Fruit fly (Drosophila melanogaster) whole organism, embryonic: ENCODE measurements around the gene Ir25a.

Experiments
- Aef1 ChIP-seq: fragments of 200-800 bp; sonication (Bioruptor generic); IDR thresholded peaks from 3 replicates; pipeline ENCODE4 v1.3.6; 2022; ENCODE audit warnings: missing biosample characterization, missing genetic modification characterization
- Bdp1 ChIP-seq: fragments of 200-800 bp; sonication (Bioruptor generic); optimal IDR thresholded peaks from 3 replicates; lab custom pipeline; 2016; ENCODE audit warnings: missing biosample characterization, missing genetic modification characterization
- Blimp-1 ChIP-seq: fragments of 200-800 bp; sonication (Bioruptor generic); optimal IDR thresholded peaks from 3 replicates; lab custom pipeline; 2018; ENCODE audit warnings: missing biosample characterization, missing genetic modification characterization, mild to moderate bottlenecking, moderate library complexity, missing genetic modification reagents
- CG10543 ChIP-seq: fragments of 200-800 bp; sonication (Bioruptor generic); optimal IDR thresholded peaks from 3 replicates; lab custom pipeline; 2017; ENCODE audit warnings: missing biosample characterization, mild to moderate bottlenecking, missing genetic modification characterization, moderate library complexity
- CG11085 ChIP-seq: fragments of 200-800 bp; sonication (Bioruptor generic); IDR thresholded peaks from 2 replicates; pipeline ENCODE4 v1.3.6; 2022; ENCODE audit warnings: missing biosample characterization, missing genetic modification characterization
- CG11398 ChIP-seq: fragments of 200-800 bp; sonication (Bioruptor generic); optimal IDR thresholded peaks from 2 replicates; lab custom pipeline; 2016; ENCODE audit warnings: missing biosample characterization, missing genetic modification characterization
- CG12104 ChIP-seq: fragments of 200-800 bp; sonication (Bioruptor generic); optimal IDR thresholded peaks from 3 replicates; lab custom pipeline; 2016; ENCODE audit warnings: missing biosample characterization, missing genetic modification characterization
- CG12391 ChIP-seq: fragments of 200-800 bp; sonication (Bioruptor generic); optimal IDR thresholded peaks from 3 replicates; lab custom pipeline; 2018; ENCODE audit warnings: missing biosample characterization, mild to moderate bottlenecking, missing genetic modification characterization, moderate library complexity
- CG13123 ChIP-seq: fragments of 200-800 bp; sonication (Bioruptor generic); optimal IDR thresholded peaks from 2 replicates; lab custom pipeline; 2016; ENCODE audit warnings: missing biosample characterization, missing genetic modification characterization
- CG13296 ChIP-seq: fragments of 200-800 bp; sonication (Bioruptor generic); optimal IDR thresholded peaks from 3 replicates; lab custom pipeline; 2018; ENCODE audit warnings: missing biosample characterization, mild to moderate bottlenecking, missing genetic modification characterization
- CG13894 ChIP-seq: fragments of 200-800 bp; sonication (Bioruptor generic); optimal IDR thresholded peaks from 3 replicates; lab custom pipeline; 2018; ENCODE audit warnings: missing biosample characterization, mild to moderate bottlenecking, missing genetic modification characterization, moderate library complexity
- CG1529 ChIP-seq: fragments of 200-800 bp; sonication (Bioruptor generic); optimal IDR thresholded peaks from 3 replicates; lab custom pipeline; 2018; ENCODE audit warnings: missing biosample characterization, missing genetic modification characterization
- CG18476 ChIP-seq: fragments of 200-800 bp; sonication (Bioruptor generic); optimal IDR thresholded peaks from 2 replicates; lab custom pipeline; 2016; ENCODE audit warnings: missing biosample characterization, mild to moderate bottlenecking, missing genetic modification characterization
- CG18599 ChIP-seq: fragments of 200-800 bp; sonication (Bioruptor generic); optimal IDR thresholded peaks from 3 replicates; lab custom pipeline; 2017; ENCODE audit warnings: missing biosample characterization, missing genetic modification characterization, mild to moderate bottlenecking, moderate library complexity, missing genetic modification reagents
- CG2120 ChIP-seq: fragments of 200-800 bp; sonication (Bioruptor generic); optimal IDR thresholded peaks from 3 replicates; lab custom pipeline; 2016; ENCODE audit warnings: missing biosample characterization, missing genetic modification characterization
- CG2678 ChIP-seq: fragments of 200-800 bp; sonication (Bioruptor generic); optimal IDR thresholded peaks from 3 replicates; lab custom pipeline; 2019; ENCODE audit warnings: missing biosample characterization, mild to moderate bottlenecking, missing genetic modification characterization, moderate library complexity
- CG2875 ChIP-seq: fragments of 200-800 bp; sonication (Bioruptor generic); optimal IDR thresholded peaks from 2 replicates; lab custom pipeline; 2017; ENCODE audit warnings: missing biosample characterization, mild to moderate bottlenecking, missing genetic modification characterization, missing genetic modification reagents
- CG32532 ChIP-seq: fragments of 200-800 bp; sonication (Bioruptor generic); IDR thresholded peaks from 2 replicates; pipeline ENCODE4 v1.3.6; 2022; ENCODE audit warnings: missing biosample characterization, missing genetic modification characterization
- CG34224 ChIP-seq: fragments of 200-800 bp; sonication (Bioruptor generic); IDR thresholded peaks from 3 replicates; pipeline ENCODE4 v1.3.6; 2022; ENCODE audit warnings: missing biosample characterization, missing genetic modification characterization; ENCODE audit not compliant: partially characterized antibody
- CG6765 ChIP-seq: fragments of 200-800 bp; sonication (Bioruptor generic); optimal IDR thresholded peaks from 3 replicates; lab custom pipeline; 2017; ENCODE audit warnings: missing biosample characterization, mild to moderate bottlenecking, missing genetic modification characterization
- CG9876 ChIP-seq: fragments of 200-800 bp; sonication (Bioruptor generic); optimal IDR thresholded peaks from 2 replicates; lab custom pipeline; 2016; ENCODE audit warnings: missing biosample characterization, missing genetic modification characterization
- Doc3 ChIP-seq: fragments of 200-800 bp; sonication (Bioruptor generic); IDR thresholded peaks from 3 replicates; pipeline ENCODE4 v1.3.6; 2022; ENCODE audit warnings: missing biosample characterization, missing genetic modification characterization; ENCODE audit not compliant: partially characterized antibody
- E2f2 ChIP-seq: fragments of 200-800 bp; sonication (Bioruptor generic); IDR thresholded peaks from 2 replicates; pipeline ENCODE4 v1.3.6; 2022; ENCODE audit warnings: missing biosample characterization, missing genetic modification characterization
- Hmx ChIP-seq: fragments of 200-800 bp; sonication (Bioruptor generic); optimal IDR thresholded peaks from 2 replicates; lab custom pipeline; 2016; ENCODE audit warnings: missing biosample characterization, missing genetic modification characterization
- NFAT ChIP-seq: fragments of 200-800 bp; sonication (Bioruptor generic); IDR thresholded peaks from 2 replicates; pipeline ENCODE4 v1.3.6; 2022; ENCODE audit warnings: missing biosample characterization, missing genetic modification characterization
- Neu2 ChIP-seq: fragments of 200-800 bp; sonication (Bioruptor generic); optimal IDR thresholded peaks from 3 replicates; lab custom pipeline; 2016; ENCODE audit warnings: missing biosample characterization, missing genetic modification characterization, borderline replicate concordance
- Optix ChIP-seq: fragments of 200-800 bp; sonication (Bioruptor generic); IDR thresholded peaks from 3 replicates; pipeline ENCODE4 v1.3.6; 2022; ENCODE audit warnings: missing biosample characterization, missing genetic modification characterization
- Six4 ChIP-seq: fragments of 200-800 bp; sonication (Bioruptor generic); optimal IDR thresholded peaks from 2 replicates; lab custom pipeline; 2016; ENCODE audit warnings: missing biosample characterization, missing genetic modification characterization
- Sox100B ChIP-seq: fragments of 200-800 bp; sonication (Bioruptor generic); optimal IDR thresholded peaks from 3 replicates; lab custom pipeline; 2018; ENCODE audit warnings: missing biosample characterization, mild to moderate bottlenecking, missing genetic modification characterization
- Sry-β ChIP-seq: fragments of 200-800 bp; sonication (Bioruptor generic); optimal IDR thresholded peaks from 2 replicates; lab custom pipeline; 2018; ENCODE audit warnings: missing biosample characterization, mild to moderate bottlenecking, missing genetic modification characterization, moderate library complexity
- Xbp1 ChIP-seq: fragments of 200-800 bp; sonication (Bioruptor generic); optimal IDR thresholded peaks from 3 replicates; lab custom pipeline; 2016; ENCODE audit warnings: missing biosample characterization, mild to moderate bottlenecking, missing genetic modification characterization
- br ChIP-seq: fragments of >200 bp; optimal IDR thresholded peaks from 2 replicates; lab custom pipeline; 2017
- ci ChIP-seq: fragments of 200-800 bp; sonication (Bioruptor generic); IDR thresholded peaks from 3 replicates; pipeline ENCODE4 v1.3.6; 2022; ENCODE audit warnings: missing biosample characterization, missing genetic modification characterization
- crc ChIP-seq: fragments of 200-800 bp; sonication (Bioruptor generic); optimal IDR thresholded peaks from 2 replicates; lab custom pipeline; 2016; ENCODE audit warnings: missing biosample characterization, missing genetic modification characterization
- gro ChIP-seq: fragments of 200-800 bp; sonication (Bioruptor generic); optimal IDR thresholded peaks from 2 replicates; lab custom pipeline; 2016; ENCODE audit warnings: missing biosample characterization, missing genetic modification characterization
- jumu ChIP-seq: fragments of 200-800 bp; sonication (Bioruptor generic); optimal IDR thresholded peaks from 3 replicates; lab custom pipeline; 2016; ENCODE audit warnings: missing biosample characterization, missing genetic modification characterization
- pho ChIP-seq: fragments of 200-800 bp; sonication (Bioruptor generic); optimal IDR thresholded peaks from 2 replicates; lab custom pipeline; 2016; ENCODE audit warnings: missing biosample characterization, missing genetic modification characterization
- pnt ChIP-seq: fragments of 200-800 bp; sonication (Bioruptor generic); optimal IDR thresholded peaks from 3 replicates; lab custom pipeline; 2016; ENCODE audit warnings: missing biosample characterization, missing genetic modification characterization
- pros ChIP-seq: fragments of 200-800 bp; sonication (Bioruptor generic); optimal IDR thresholded peaks from 3 replicates; lab custom pipeline; 2019; ENCODE audit warnings: missing biosample characterization, mild to moderate bottlenecking, missing genetic modification characterization, moderate library complexity
- pzg ChIP-seq: fragments of 200-800 bp; sonication (Bioruptor generic); optimal IDR thresholded peaks from 3 replicates; lab custom pipeline; 2018; ENCODE audit warnings: missing biosample characterization, mild to moderate bottlenecking, missing genetic modification characterization, moderate library complexity
- ro ChIP-seq: fragments of 200-800 bp; sonication (Bioruptor generic); IDR thresholded peaks from 2 replicates; pipeline ENCODE4 v1.3.6; 2022; ENCODE audit warnings: missing biosample characterization, missing genetic modification characterization
- sima ChIP-seq: fragments of 200-800 bp; sonication (Bioruptor generic); optimal IDR thresholded peaks from 2 replicates; lab custom pipeline; 2016; ENCODE audit warnings: missing biosample characterization, missing genetic modification characterization
- slp2 ChIP-seq: fragments of 200-800 bp; sonication (Bioruptor generic); optimal IDR thresholded peaks from 2 replicates; lab custom pipeline; 2016; ENCODE audit warnings: missing biosample characterization, missing genetic modification characterization
- ssp ChIP-seq: fragments of 200-800 bp; sonication (Bioruptor generic); IDR thresholded peaks from 2 replicates; pipeline ENCODE4 v1.3.6; 2022; ENCODE audit warnings: missing biosample characterization, missing genetic modification characterization
- stwl ChIP-seq: fragments of 200-800 bp; sonication (Bioruptor generic); optimal IDR thresholded peaks from 3 replicates; lab custom pipeline; 2018; ENCODE audit warnings: missing biosample characterization, mild to moderate bottlenecking, missing genetic modification characterization, moderate library complexity
- sug ChIP-seq: fragments of 200-800 bp; optimal IDR thresholded peaks from 2 replicates; lab custom pipeline; 2019; ENCODE audit warnings: missing biosample characterization, mild to moderate bottlenecking, missing genetic modification characterization, moderate library complexity
- tna ChIP-seq: fragments of 200-800 bp; sonication (Bioruptor generic); IDR thresholded peaks from 2 replicates; pipeline ENCODE4 v1.3.6; 2022; ENCODE audit warnings: missing biosample characterization, missing genetic modification characterization; ENCODE audit not compliant: partially characterized antibody
- vfl ChIP-seq: fragments of 200-800 bp; sonication (Bioruptor generic); optimal IDR thresholded peaks from 2 replicates; lab custom pipeline; 2016; ENCODE audit warnings: missing biosample characterization, missing genetic modification characterization
- wdn ChIP-seq: fragments of 200-800 bp; sonication (Bioruptor generic); IDR thresholded peaks from 2 replicates; pipeline ENCODE4 v1.3.6; 2022; ENCODE audit warnings: missing biosample characterization, missing genetic modification characterization
- yki ChIP-seq: fragments of >200 bp; optimal IDR thresholded peaks from 3 replicates; lab custom pipeline; 2018
- zen ChIP-seq: fragments of 200-800 bp; sonication (Bioruptor generic); optimal IDR thresholded peaks from 3 replicates; lab custom pipeline; 2018; ENCODE audit warnings: missing biosample characterization, mild to moderate bottlenecking, missing genetic modification characterization, moderate library complexity

The Ir25a gene

DNA sequence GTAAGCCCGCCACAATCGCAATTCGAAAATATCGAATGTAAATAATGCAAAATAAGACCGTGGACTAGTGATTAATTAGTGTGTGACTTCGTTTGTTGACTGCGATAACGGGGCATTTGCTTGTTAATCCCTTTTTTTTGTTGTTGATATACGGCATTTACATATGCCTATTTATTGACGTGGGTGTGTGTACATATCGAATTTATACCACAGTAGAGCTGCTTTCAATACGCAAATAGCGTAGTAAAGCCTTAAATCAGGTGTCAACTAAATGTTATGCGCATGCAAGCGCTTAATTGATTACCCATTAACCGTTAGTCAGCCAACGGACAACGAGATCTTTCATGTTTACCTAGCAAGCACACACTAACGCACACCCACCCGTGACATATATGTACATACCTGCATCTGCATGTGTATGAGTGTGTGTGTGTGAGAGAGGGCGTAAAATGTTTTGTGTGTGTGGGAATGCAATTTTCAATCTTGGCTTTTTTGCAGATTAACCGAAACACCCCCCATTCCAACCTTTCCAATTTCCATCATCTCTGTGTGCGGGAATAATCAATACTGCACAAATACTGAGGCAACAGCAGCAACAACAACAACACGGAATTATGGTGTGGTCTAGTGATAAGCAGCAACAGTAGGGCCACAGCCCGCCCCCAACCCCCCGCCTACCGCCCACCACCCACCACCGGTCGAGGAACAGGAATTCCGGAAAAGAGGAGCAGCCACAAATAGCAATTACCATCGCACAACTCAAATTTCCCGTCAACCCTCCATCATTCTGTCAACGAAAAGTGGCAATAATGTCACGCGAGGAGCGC, 3.6 kb upstream of the Ir25a start (continued):
- TF ChIP-seq sima (GFP tag; lab: Kevin White, UChicago): no peak
- no peak for TF ChIP-seq CG34224 (GFP tag; lab: Robert Waterston, UW)
- TF ChIP-seq CG9876 (GFP tag; lab: Kevin White, UChicago): no peak
- TF ChIP-seq CG12391 (tag; lab: Kevin White, UChicago): no peak
- TF ChIP-seq CG13894: no peak
- TF ChIP-seq Doc3 (GFP tag; lab: Robert Waterston, UW): no peak
- TF ChIP-seq CG13296: peak; percentile 52
- TF ChIP-seq CG18476: no peak
- no peak for TF ChIP-seq Sry-β (GFP tag; lab: Kevin White, UChicago)
- no peak for TF ChIP-seq Xbp1 (GFP tag; lab: Kevin White, UChicago)
- peak; percentile 34 for TF ChIP-seq CG11398 (GFP tag; lab: Kevin White, UChicago)
- TF ChIP-seq Hmx: no peak
- no peak for TF ChIP-seq pzg (GFP tag; lab: Kevin White, UChicago)
- TF ChIP-seq CG12104: no peak
- TF ChIP-seq Aef1 (GFP tag; lab: Robert Waterston, UW): no peak
- peak; percentile 42 for TF ChIP-seq CG1529 (GFP tag; lab: Kevin White, UChicago)
- no peak for TF ChIP-seq Blimp-1 (GFP tag; lab: Kevin White, UChicago)
- TF ChIP-seq CG18599 (GFP tag; lab: Kevin White, UChicago): no peak
- peak; percentile 32 for TF ChIP-seq CG10543 (GFP tag; lab: Kevin White, UChicago)
- TF ChIP-seq tna (GFP tag; lab: Robert Waterston, UW): no peak
- TF ChIP-seq CG32532 (GFP tag; lab: Robert Waterston, UW): no peak
- no peak for TF ChIP-seq slp2 (GFP tag; lab: Kevin White, UChicago)
- no peak for TF ChIP-seq gro (GFP tag; lab: Kevin White, UChicago)
- no peak for TF ChIP-seq yki
- TF ChIP-seq ro: no peak
- peak; percentile 76 for TF ChIP-seq Sox100B (GFP tag; lab: Kevin White, UChicago)
- no peak for TF ChIP-seq CG2120
- no peak for TF ChIP-seq NFAT
- TF ChIP-seq Optix (GFP tag; lab: Robert Waterston, UW): no peak
- TF ChIP-seq stwl (tag; lab: Kevin White, UChicago): no peak
- TF ChIP-seq sug (tag; lab: Kevin White, UChicago): peak; percentile 28
- peak; percentile 61 for TF ChIP-seq zen (tag; lab: Kevin White, UChicago)
- no peak for TF ChIP-seq Bdp1 (GFP tag; lab: Kevin White, UChicago)
- TF ChIP-seq crc (GFP tag; lab: Kevin White, UChicago): no peak
- no peak for TF ChIP-seq pros (GFP tag; lab: Kevin White, UChicago)
- no peak for TF ChIP-seq Six4 (GFP tag; lab: Kevin White, UChicago)
- no peak for TF ChIP-seq ssp (GFP tag; lab: Robert Waterston, UW)
- no peak for TF ChIP-seq Neu2 (GFP tag; lab: Kevin White, UChicago)
- peak; percentile 19 for TF ChIP-seq CG6765 (GFP tag; lab: Kevin White, UChicago)
- no peak for TF ChIP-seq CG11085 (GFP tag; lab: Robert Waterston, UW)
- peak; percentile 58; the same call in 2 of the 3 replicates for TF ChIP-seq ci
- no peak for TF ChIP-seq jumu (GFP tag; lab: Kevin White, UChicago)
- TF ChIP-seq wdn (GFP tag; lab: Robert Waterston, UW): no peak
- TF ChIP-seq pnt (GFP tag; lab: Kevin White, UChicago): no peak
- TF ChIP-seq br (lab: Kevin White, UChicago): no peak
- peak; percentile 71 for TF ChIP-seq CG2678 (tag; lab: Kevin White, UChicago)
- TF ChIP-seq E2f2 (GFP tag; lab: Robert Waterston, UW): no peak
- TF ChIP-seq vfl: no peak
- TF ChIP-seq pho (GFP tag; lab: Kevin White, UChicago): no peak
- peak; percentile 68 for TF ChIP-seq CG2875 (GFP tag; lab: Kevin White, UChicago)
- TF ChIP-seq CG13123: no peak
